Worm (Caenorhabditis elegans) whole organism, L4 larva: ENCODE results near the gene F58F12.2.

ENCODE experiments used
- F10B5.3 ChIP-seq: sonication (generic microtip); optimal IDR thresholded peaks from 2 replicates; lab custom pipeline; 2016; ENCODE audit warnings: mild to moderate bottlenecking, missing genetic modification characterization, missing compliant biosample characterization
- F26F4.8 ChIP-seq: fragments of 200-800 bp; sonication (Bioruptor generic); conservative IDR thresholded peaks from 2 replicates; pipeline ENCODE4 v1.3.6; 2022; ENCODE audit warnings: missing genetic modification characterization, missing compliant biosample characterization
- F44E2.7 ChIP-seq: fragments of 200-800 bp; sonication (Bioruptor generic); IDR thresholded peaks from 2 replicates; pipeline ENCODE4 v2.1.2; 2022; ENCODE audit warnings: missing genetic modification characterization, missing compliant biosample characterization
- R02D3.7 ChIP-seq: fragments of 150-350 bp; sonication (generic microtip); optimal IDR thresholded peaks from 3 replicates; lab custom pipeline; 2014; ENCODE audit warnings: missing biosample characterization, missing genetic modification characterization
- T26A8.4 ChIP-seq: fragments of 200-800 bp; sonication (Bioruptor generic); IDR thresholded peaks from 2 replicates; pipeline ENCODE4 v1.3.6; 2022; ENCODE audit warnings: missing genetic modification characterization, missing compliant biosample characterization
- Y105C5A.15 ChIP-seq: fragments of 200-800 bp; sonication (Bioruptor generic); IDR thresholded peaks from 2 replicates; pipeline ENCODE4 v1.3.6; 2022; ENCODE audit warnings: missing genetic modification characterization, missing compliant biosample characterization
- Y48G9A.11 ChIP-seq: fragments of 200-800 bp; sonication (Bioruptor generic); IDR thresholded peaks from 2 replicates; pipeline ENCODE4 v1.3.6; 2022; ENCODE audit warnings: missing genetic modification reagents, missing genetic modification characterization, missing compliant biosample characterization
- Y75B8A.6 ChIP-seq: fragments of 200-800 bp; sonication (Bioruptor generic); IDR thresholded peaks from 2 replicates; pipeline ENCODE4 v1.3.6; 2022; ENCODE audit warnings: missing genetic modification reagents, missing genetic modification characterization, missing compliant biosample characterization
- ZK546.5 ChIP-seq, 2 experiments: sonication (generic microtip); optimal IDR thresholded peaks; 2 replicates each; lab custom pipeline; 2017; ENCODE audit warnings: missing biosample characterization in 2 of 2, missing genetic modification characterization in 2 of 2
- aha-1 ChIP-seq: fragments of 150-350 bp; peaks from one replicate; lab custom pipeline; 2014; ENCODE audit warnings: missing biosample characterization, missing genetic modification characterization
- aly-2 ChIP-seq: sonication (generic microtip); optimal IDR thresholded peaks from 2 replicates; lab custom pipeline; 2018; ENCODE audit warnings: missing biosample characterization, missing genetic modification characterization
- ama-1 ChIP-seq: fragments of 150-350 bp; optimal IDR thresholded peaks from 2 replicates; lab custom pipeline; 2014; ENCODE audit warnings: inconsistent platforms, mixed read lengths
- arid-1 ChIP-seq: fragments of 200-800 bp; sonication (Bioruptor generic); conservative IDR thresholded peaks from 2 replicates; pipeline ENCODE4 v1.3.6; 2022; ENCODE audit warnings: missing genetic modification reagents, missing genetic modification characterization, missing compliant biosample characterization
- attf-4 ChIP-seq: sonication (generic microtip); optimal IDR thresholded peaks from 3 replicates; lab custom pipeline; 2017; ENCODE audit warnings: missing biosample characterization, missing genetic modification characterization
- ceh-20 ChIP-seq: fragments of 200-800 bp; sonication (Bioruptor generic); IDR thresholded peaks from 2 replicates; pipeline ENCODE4 v1.3.6; 2022; ENCODE audit warnings: missing genetic modification reagents, missing genetic modification characterization, missing compliant biosample characterization
- ceh-62 ChIP-seq: sonication (generic microtip); optimal IDR thresholded peaks from 2 replicates; lab custom pipeline; 2017; ENCODE audit warnings: missing biosample characterization, missing genetic modification characterization
- ceh-82 ChIP-seq: sonication (generic microtip); optimal IDR thresholded peaks from 2 replicates; lab custom pipeline; 2017; ENCODE audit warnings: missing biosample characterization, missing genetic modification characterization
- ces-1 ChIP-seq: fragments of 150-350 bp; sonication (generic microtip); optimal IDR thresholded peaks from 4 replicates; lab custom pipeline; 2014; ENCODE audit warnings: missing biosample characterization, missing genetic modification reagents, missing genetic modification characterization
- cey-2 ChIP-seq: sonication (generic microtip); optimal IDR thresholded peaks from 3 replicates; lab custom pipeline; 2017; ENCODE audit warnings: missing genetic modification characterization, mild to moderate bottlenecking, missing compliant biosample characterization, antibody characterized with exemption, borderline replicate concordance; ENCODE audit not compliant: insufficient read depth
- daf-12 ChIP-seq: fragments of 150-350 bp; optimal IDR thresholded peaks from 2 replicates; lab custom pipeline; 2014; ENCODE audit warnings: missing biosample characterization, missing genetic modification reagents, missing genetic modification characterization
- daf-19 ChIP-seq: fragments of 200-800 bp; sonication (Bioruptor generic); conservative IDR thresholded peaks from 2 replicates; pipeline ENCODE4 v1.3.6; 2022; ENCODE audit warnings: missing genetic modification characterization, missing compliant biosample characterization
- dmd-9 ChIP-seq: fragments of 200-800 bp; sonication (Bioruptor generic); IDR thresholded peaks from 2 replicates; pipeline ENCODE4 v1.3.6; 2022; ENCODE audit warnings: missing genetic modification reagents, missing genetic modification characterization, missing compliant biosample characterization
- dpl-1 ChIP-seq: fragments of 150-350 bp; optimal IDR thresholded peaks from 2 replicates; lab custom pipeline; 2014; ENCODE audit warnings: missing biosample characterization, missing genetic modification reagents, missing genetic modification characterization
- egl-27 ChIP-seq: sonication (generic microtip); optimal IDR thresholded peaks from 3 replicates; lab custom pipeline; 2017; ENCODE audit warnings: missing biosample characterization, missing genetic modification reagents, missing genetic modification characterization
- fos-1 ChIP-seq: fragments of 150-350 bp; optimal IDR thresholded peaks from 2 replicates; lab custom pipeline; 2014; ENCODE audit warnings: missing biosample characterization, missing genetic modification characterization
- jun-1 ChIP-seq: fragments of 150-350 bp; optimal IDR thresholded peaks from 2 replicates; lab custom pipeline; 2014; ENCODE audit warnings: missing biosample characterization, missing genetic modification reagents, missing genetic modification characterization
- lim-7 ChIP-seq: fragments of 200-800 bp; sonication (Bioruptor generic); IDR thresholded peaks from 2 replicates; pipeline ENCODE4 v1.3.6; 2022; ENCODE audit warnings: missing genetic modification characterization, missing compliant biosample characterization
- lin-1 ChIP-seq: fragments of 200-800 bp; sonication (Bioruptor generic); IDR thresholded peaks from 2 replicates; pipeline ENCODE4 v1.3.6; 2022; ENCODE audit warnings: missing genetic modification reagents, missing genetic modification characterization, missing compliant biosample characterization
- lin-13 ChIP-seq: fragments of 150-350 bp; optimal IDR thresholded peaks from 2 replicates; lab custom pipeline; 2014; ENCODE audit warnings: missing biosample characterization, missing genetic modification reagents, missing genetic modification characterization
- lin-29 ChIP-seq: fragments of 200-800 bp; sonication (Bioruptor generic); IDR thresholded peaks from 2 replicates; pipeline ENCODE4 v1.3.6; 2022; ENCODE audit warnings: missing genetic modification reagents, missing genetic modification characterization, missing compliant biosample characterization
- lin-39 ChIP-seq: fragments of 150-350 bp; optimal IDR thresholded peaks from 2 replicates; lab custom pipeline; 2014; ENCODE audit warnings: missing biosample characterization, missing genetic modification reagents, missing genetic modification characterization
- madf-9 ChIP-seq: fragments of 200-800 bp; sonication (Bioruptor generic); conservative IDR thresholded peaks from 2 replicates; pipeline ENCODE4 v1.3.6; 2022; ENCODE audit warnings: missing genetic modification reagents, missing genetic modification characterization, missing compliant biosample characterization
- mxl-3 ChIP-seq: fragments of 200-800 bp; sonication (Bioruptor generic); optimal IDR thresholded peaks from 2 replicates; lab custom pipeline; 2018; ENCODE audit warnings: mild to moderate bottlenecking, missing genetic modification characterization, missing compliant biosample characterization
- nhr-102 ChIP-seq: sonication (generic microtip); optimal IDR thresholded peaks from 2 replicates; lab custom pipeline; 2016; ENCODE audit warnings: mild to moderate bottlenecking, missing genetic modification characterization, moderate library complexity, missing compliant biosample characterization
- nhr-11 ChIP-seq: fragments of 150-350 bp; optimal IDR thresholded peaks from 2 replicates; lab custom pipeline; 2014; ENCODE audit warnings: missing biosample characterization, missing genetic modification characterization
- nhr-41 ChIP-seq: fragments of 200-800 bp; sonication (Bioruptor generic); IDR thresholded peaks from 2 replicates; pipeline ENCODE4 v1.3.6; 2022; ENCODE audit warnings: missing genetic modification reagents, missing genetic modification characterization, missing compliant biosample characterization
- nhr-42 ChIP-seq: fragments of 200-800 bp; sonication (Bioruptor generic); IDR thresholded peaks from 2 replicates; pipeline ENCODE4 v1.3.6; 2022; ENCODE audit warnings: missing genetic modification characterization, missing compliant biosample characterization
- nhr-48 ChIP-seq: sonication (generic microtip); optimal IDR thresholded peaks from 2 replicates; lab custom pipeline; 2016; ENCODE audit warnings: mild to moderate bottlenecking, missing genetic modification characterization, missing compliant biosample characterization
- nhr-6 ChIP-seq: fragments of 150-350 bp; optimal IDR thresholded peaks from 2 replicates; lab custom pipeline; 2014; ENCODE audit warnings: missing biosample characterization, missing genetic modification characterization
- nhr-77 ChIP-seq: fragments of 150-350 bp; optimal IDR thresholded peaks from 2 replicates; lab custom pipeline; 2014; ENCODE audit warnings: missing biosample characterization, missing genetic modification characterization
- pha-4 ChIP-seq, 2 experiments: fragments of 150-350 bp in 1 of 2; fragments of 200-800 bp in 1 of 2; sonication (Bioruptor generic) in 1 of 2; IDR thresholded peaks in 1 of 2; optimal IDR thresholded peaks in 1 of 2; 2 replicates each; pipeline versions ENCODE4 v1.3.6 to Lab custom; 2014 to 2022; ENCODE audit warnings: missing genetic modification characterization in 2 of 2, missing genetic modification reagents in 2 of 2, missing biosample characterization in 1 of 2, missing compliant biosample characterization in 1 of 2
- pqm-1 ChIP-seq: sonication (generic microtip); optimal IDR thresholded peaks from 2 replicates; lab custom pipeline; 2017; ENCODE audit warnings: missing biosample characterization, missing genetic modification characterization
- rbr-2 ChIP-seq: sonication (generic microtip); optimal IDR thresholded peaks from 2 replicates; lab custom pipeline; 2016; ENCODE audit warnings: missing genotype, missing genetic modification characterization, missing compliant biosample characterization
- sdz-12 ChIP-seq: fragments of 200-800 bp; sonication (Bioruptor generic); optimal IDR thresholded peaks from 2 replicates; lab custom pipeline; 2018; ENCODE audit warnings: mild to moderate bottlenecking, missing genetic modification characterization, missing compliant biosample characterization
- skn-1 ChIP-seq: fragments of 150-350 bp; optimal IDR thresholded peaks from 2 replicates; lab custom pipeline; 2014; ENCODE audit warnings: missing biosample characterization, missing genetic modification characterization
- snpc-4 ChIP-seq: fragments of 150-350 bp; optimal IDR thresholded peaks from 2 replicates; lab custom pipeline; 2014; ENCODE audit warnings: missing biosample characterization, missing genetic modification characterization
- spr-3 ChIP-seq: fragments of 200-800 bp; sonication (Bioruptor generic); optimal IDR thresholded peaks from 2 replicates; lab custom pipeline; 2018; ENCODE audit warnings: mild to moderate bottlenecking, missing genetic modification characterization, missing compliant biosample characterization
- unc-62 ChIP-seq, 3 experiments: fragments of 150-350 bp in 1 of 3; sonication (generic microtip); optimal IDR thresholded peaks in 2 of 3; peaks in 1 of 3; 1 replicate in 1 of 3; 2 replicates in 2 of 3; lab custom pipeline; 2014 to 2017; ENCODE audit warnings: missing biosample characterization in 3 of 3, missing genetic modification characterization in 3 of 3, missing genetic modification reagents in 3 of 3, missing genotype in 1 of 3
- vab-7 ChIP-seq: fragments of 200-800 bp; sonication (Bioruptor generic); IDR thresholded peaks from 2 replicates; pipeline ENCODE4 v1.3.6; 2022; ENCODE audit warnings: missing genetic modification reagents, missing genetic modification characterization, missing compliant biosample characterization
- zfp-2 ChIP-seq: sonication (generic microtip); optimal IDR thresholded peaks from 2 replicates; lab custom pipeline; 2016; ENCODE audit warnings: mild to moderate bottlenecking, missing genetic modification characterization, missing compliant biosample characterization
- zip-2 ChIP-seq: fragments of 150-350 bp; optimal IDR thresholded peaks from 2 replicates; lab custom pipeline; 2014; ENCODE audit warnings: missing biosample characterization, missing genetic modification characterization
- ztf-11 ChIP-seq: fragments of 150-350 bp; optimal IDR thresholded peaks from 2 replicates; lab custom pipeline; 2014; ENCODE audit warnings: missing biosample characterization, missing genetic modification characterization
- ztf-7 ChIP-seq: fragments of 150-350 bp; optimal IDR thresholded peaks from 2 replicates; lab custom pipeline; 2014; ENCODE audit warnings: missing biosample characterization, missing genetic modification characterization

The F58F12.2 gene

DNA sequence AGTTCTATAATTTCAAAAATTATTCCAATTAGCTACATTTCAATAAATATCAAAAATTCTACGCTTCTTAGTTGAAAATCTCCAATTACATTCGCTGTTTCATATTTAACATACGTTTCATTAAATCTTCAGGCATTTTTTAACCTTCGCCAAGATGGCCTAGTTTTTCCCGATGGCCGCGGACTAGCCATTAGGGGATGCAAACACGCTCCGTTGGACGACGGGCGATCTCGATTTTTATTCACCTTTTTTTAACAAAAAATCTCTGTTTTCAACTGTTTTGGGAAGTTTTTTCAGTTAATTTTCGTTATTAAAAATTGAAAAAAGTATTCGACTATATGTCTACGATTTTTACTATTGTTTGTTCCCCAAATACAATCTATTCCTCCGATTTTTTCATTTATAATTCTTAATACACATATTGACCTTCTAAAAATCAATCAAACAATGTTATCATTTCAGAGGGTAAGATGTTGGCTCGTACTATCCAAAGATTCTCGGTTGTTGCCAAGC is 4.6 kb downstream of the F58F12.2 start, which contains the start of gene F58F12.1 (continued):
- TF ChIP-seq T26A8.4 (GFP tag; lab: Robert Waterston, UW) (no peak), jun-1 (tag; lab: Kevin White, UChicago) (no peak), zfp-2 (no peak), pqm-1 (tag; lab: Kevin White, UChicago) (no peak), lin-1 (no peak), lin-39 (tag; lab: Kevin White, UChicago) (no peak), ZK546.5 (tag; optimal IDR thresholded peaks at IDR 0.05; lab: Kevin White, UChicago) (no peak), lin-29 (GFP tag; lab: Robert Waterston, UW) (no peak), ceh-20 (no peak), ceh-82 (tag; lab: Kevin White, UChicago) (no peak), unc-62 (GFP tag; optimal IDR thresholded peaks at IDR 0.05 in 1 of 2; lab: Kevin White, UChicago) (peak in 1 of 2 experiments; percentile 75), unc-62 (tag; optimal IDR thresholded peaks at IDR 0.05; lab: Kevin White, UChicago) (no peak), ceh-62 (tag; lab: Kevin White, UChicago) (no peak), madf-9 (no peak), daf-19 (GFP tag; lab: Robert Waterston, UW) (no peak), attf-4 (tag; lab: Kevin White, UChicago) (no peak), sdz-12 (no peak), nhr-41 (GFP tag; lab: Robert Waterston, UW) (no peak), ces-1 (no peak), R02D3.7 (tag; lab: Kevin White, UChicago) (no peak), F10B5.3 (tag; lab: Kevin White, UChicago) (no peak), nhr-102 (tag; lab: Kevin White, UChicago) (no peak), cey-2 (tag; lab: Kevin White, UChicago) (no peak), Y75B8A.6 (GFP tag; lab: Robert Waterston, UW) (no peak), vab-7 (GFP tag; lab: Robert Waterston, UW) (no peak), nhr-42 (no peak), Y48G9A.11 (GFP tag; lab: Robert Waterston, UW) (no peak), egl-27 (tag; lab: Kevin White, UChicago) (no peak), ztf-7 (tag; lab: Kevin White, UChicago) (no peak), arid-1 (GFP tag; lab: Robert Waterston, UW) (no peak), ztf-11 (tag; lab: Kevin White, UChicago) (no peak), F26F4.8 (GFP tag; lab: Robert Waterston, UW) (no peak), lin-13 (peak; percentile 43), nhr-6 (peak; percentile 43), lim-7 (GFP tag; lab: Robert Waterston, UW) (no peak), aly-2 (tag; lab: Kevin White, UChicago) (no peak), rbr-2 (peak; percentile 38), zip-2 (no peak), nhr-11 (tag; lab: Kevin White, UChicago) (peak; percentile 21), nhr-48 (tag; lab: Kevin White, UChicago) (no peak), mxl-3 (GFP tag; lab: Kevin White, UChicago) (no peak), fos-1 (tag; lab: Kevin White, UChicago) (no peak), spr-3 (GFP tag; lab: Kevin White, UChicago) (no peak), dpl-1 (GFP tag; lab: Kevin White, UChicago) (peak; percentile 56), daf-12 (tag; lab: Kevin White, UChicago) (no peak), nhr-77 (tag; lab: Kevin White, UChicago) (no peak), dmd-9 (GFP tag; lab: Robert Waterston, UW) (no peak), skn-1 (tag; lab: Kevin White, UChicago) (no peak), ama-1 (lab: Kevin White, UChicago) (no peak), F44E2.7 (GFP tag; lab: Robert Waterston, UW) (no peak), snpc-4 (no peak), Y105C5A.15 (GFP tag; lab: Robert Waterston, UW) (no peak), pha-4 (GFP tag; IDR thresholded peaks at IDR 0.05; lab: Robert Waterston, UW) (no peak), pha-4 (tag; optimal IDR thresholded peaks at IDR 0.05; lab: Kevin White, UChicago) (no peak), aha-1 (peak; percentile 24)
